Worm (Caenorhabditis elegans): ENCODE data around the gene pitr-6.

The pitr-6 gene

DNA sequence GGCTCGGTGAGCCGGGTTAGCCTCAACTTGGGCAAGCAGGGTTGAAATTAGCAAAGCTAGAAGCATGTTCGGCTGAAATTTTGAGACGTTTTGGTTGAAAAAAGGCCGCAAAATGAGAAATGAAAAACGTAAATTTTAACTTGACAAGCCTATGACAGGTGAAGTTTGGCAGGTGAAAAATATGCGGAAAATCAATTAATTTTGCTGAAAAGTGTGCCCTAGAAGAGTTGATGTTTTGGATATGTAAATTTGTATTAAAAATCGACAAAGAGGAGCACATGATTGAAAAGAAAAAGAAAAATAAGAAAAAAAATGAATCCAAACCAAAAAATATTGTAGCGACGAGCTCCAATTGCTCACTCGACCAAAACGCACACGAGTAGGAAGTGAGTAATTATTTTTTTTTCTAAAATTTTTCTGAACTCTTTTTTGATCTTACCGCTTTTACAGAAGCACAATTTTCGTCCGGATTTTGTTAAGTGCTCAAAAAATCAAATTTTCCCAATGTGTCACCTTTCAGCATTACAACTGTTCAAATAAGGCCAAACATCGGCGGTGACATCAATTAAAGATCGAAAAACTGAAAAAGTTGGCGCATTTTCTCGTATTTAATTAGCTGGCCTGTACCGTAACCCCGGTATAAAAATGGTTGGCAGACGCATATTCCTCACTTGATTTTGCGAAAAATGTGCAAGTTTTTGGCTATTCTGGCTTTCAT, 26.2 kb downstream of the pitr-6 start, which contains the start of the genes F15A4.5 and phat-8:
Gene F15A4.5 (minus strand): TSS at position 101 of the 718 bp plus-strand sequence.
Gene phat-8 (plus strand): TSS at position 668 of the 718 bp plus-strand sequence.
- TF ChIP-seq lin-14 (GFP tag; optimal IDR thresholded peaks at IDR 0.05), result no peak
- no peak for TF ChIP-seq efl-1 (optimal IDR thresholded peaks at IDR 0.05)
- peak in 1 of 2 experiments; percentile 58 for TF ChIP-seq efl-1 (GFP tag; optimal IDR thresholded peaks at IDR 0.05 in 1 of 2)

ce11 chrII:12473406-12473805, 28.3 kb downstream of the pitr-6 start, which contains the start of gene srg-17:
Gene srg-17, plus strand, starts transcription at chrII:12473706.
- TF ChIP-seq efl-1 (optimal IDR thresholded peaks at IDR 0.05) (no peak), efl-1 (GFP tag; optimal IDR thresholded peaks at IDR 0.05 in 1 of 2) (peak in 1 of 2 experiments; percentile 48), aly-2 (tag; optimal IDR thresholded peaks at IDR 0.05) (no peak)

DNA sequence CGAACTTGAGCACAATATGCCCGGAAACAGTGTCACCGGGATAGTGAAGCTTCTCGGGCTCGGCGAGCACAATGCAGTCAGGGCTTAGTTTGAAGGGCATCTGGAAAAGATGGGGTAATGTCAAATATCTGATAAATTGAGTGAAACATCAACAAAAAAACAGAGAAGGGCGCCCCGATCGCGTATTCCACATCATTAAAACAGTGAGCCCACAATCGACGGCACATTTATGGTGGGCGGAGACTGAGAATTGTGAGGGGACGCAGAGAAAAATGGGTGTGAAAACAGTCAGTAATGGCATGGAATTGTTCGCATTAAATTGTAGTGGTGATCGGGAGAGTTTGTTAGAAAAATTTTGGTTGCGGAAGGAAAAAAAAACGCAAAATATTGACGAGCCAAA, 35.7 kb downstream of the pitr-6 start, which contains the start of gene arrd-9:
Gene arrd-9 (minus strand): TSS at position 101 of the 400 bp plus-strand sequence.
- TF ChIP-seq nhr-47 (tag; optimal IDR thresholded peaks at IDR 0.05), result no peak
- TF ChIP-seq nhr-77 (tag; optimal IDR thresholded peaks at IDR 0.05), result no peak
- no peak for TF ChIP-seq efl-1 (optimal IDR thresholded peaks at IDR 0.05)
- no peak for TF ChIP-seq efl-1 (GFP tag; optimal IDR thresholded peaks at IDR 0.05 in 1 of 2)
- TF ChIP-seq rnt-1 (tag; optimal IDR thresholded peaks at IDR 0.05), result no peak
- TF ChIP-seq vab-15 (tag; optimal IDR thresholded peaks at IDR 0.05), result no peak
- TF ChIP-seq zag-1 (tag; optimal IDR thresholded peaks at IDR 0.05), result no peak
- no peak for TF ChIP-seq ceh-63 (GFP tag; optimal IDR thresholded peaks at IDR 0.05)
- TF ChIP-seq C04F5.9 (tag; optimal IDR thresholded peaks at IDR 0.05), result no peak
- no peak for TF ChIP-seq nhr-237 (tag; optimal IDR thresholded peaks at IDR 0.05)
- no peak for TF ChIP-seq nhr-20 (tag; optimal IDR thresholded peaks at IDR 0.05)
- TF ChIP-seq ceh-8 (GFP tag; optimal IDR thresholded peaks at IDR 0.05), result no peak
- TF ChIP-seq pax-3 (tag; optimal IDR thresholded peaks at IDR 0.05), result no peak
- no peak for TF ChIP-seq blmp-1 (tag; optimal IDR thresholded peaks at IDR 0.05)
- TF ChIP-seq jun-1 (tag; optimal IDR thresholded peaks at IDR 0.05), result no peak
- no peak for TF ChIP-seq ceh-88 (GFP tag; IDR thresholded peaks at IDR 0.05)
- no peak for TF ChIP-seq mdl-1 (tag; optimal IDR thresholded peaks at IDR 0.05)
- TF ChIP-seq swsn-7 (tag; optimal IDR thresholded peaks at IDR 0.05), result no peak

ce11 chrII:12481645-12482044, 36.5 kb downstream of the pitr-6 start:
- TF ChIP-seq hlh-17 (GFP tag; optimal IDR thresholded peaks at IDR 0.05; ENCODE audit: borderline replicate concordance), result no peak
- no peak for TF ChIP-seq efl-1 (optimal IDR thresholded peaks at IDR 0.05)
- TF ChIP-seq efl-1 (GFP tag; optimal IDR thresholded peaks at IDR 0.05 in 1 of 2), result peak in 1 of 2 experiments; percentile 91

- no peak for TF ChIP-seq unc-86 (tag; optimal IDR thresholded peaks at IDR 0.05)
- no peak for TF ChIP-seq egl-13 (tag; optimal IDR thresholded peaks at IDR 0.05)
- TF ChIP-seq unc-130 (tag; optimal IDR thresholded peaks at IDR 0.05), result no peak
Measured at ce11 chrII:12482622-12483021, 37.5 kb downstream of the pitr-6 start, which contains the start of gene fbxb-102. Gene fbxb-102, plus strand, starts transcription at chrII:12482922.

- TF ChIP-seq nhr-85 (tag) (peak; percentile 29), lin-14 (GFP tag; optimal IDR thresholded peaks at IDR 0.05) (no peak)
Measured at ce11 chrII:12485060-12485459, 39.9 kb downstream of the pitr-6 start, which contains the start of gene F15A4.10. Gene F15A4.10, minus strand, starts transcription at chrII:12485160.

DNA sequence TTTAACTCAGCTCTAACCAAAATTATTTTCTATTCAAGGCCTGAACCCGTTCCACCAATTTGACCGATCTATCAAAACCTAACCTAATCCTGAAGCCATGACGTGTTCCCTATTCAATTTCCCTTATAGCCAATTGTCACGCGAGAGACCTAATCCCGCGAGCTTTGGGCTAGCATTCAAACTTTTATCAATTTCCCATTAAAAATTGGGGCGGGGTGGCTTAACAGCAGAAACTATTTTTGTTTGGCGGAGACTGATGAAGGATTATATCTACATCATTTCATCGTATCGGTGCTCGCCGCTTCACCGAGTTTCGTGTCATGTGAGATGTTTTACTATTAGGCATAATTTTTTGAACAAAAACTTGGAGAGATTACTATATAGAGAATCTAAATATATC, 43.7 kb downstream of the pitr-6 start:
- TF ChIP-seq ceh-90 (tag; optimal IDR thresholded peaks at IDR 0.05), result no peak
- TF ChIP-seq pqm-1 (tag; optimal IDR thresholded peaks at IDR 0.05), result no peak
- TF ChIP-seq fkh-8 (tag; optimal IDR thresholded peaks at IDR 0.05), result peak; percentile 77
- no peak for TF ChIP-seq nhr-28 (tag; optimal IDR thresholded peaks at IDR 0.05)
- TF ChIP-seq dsc-1 (tag; optimal IDR thresholded peaks at IDR 0.05), result peak; percentile 90
- TF ChIP-seq fos-1 (tag; optimal IDR thresholded peaks at IDR 0.05), result no peak
- TF ChIP-seq blmp-1 (tag; optimal IDR thresholded peaks at IDR 0.05), result no peak
- TF ChIP-seq swsn-7 (tag; optimal IDR thresholded peaks at IDR 0.05), result no peak
- TF ChIP-seq nhr-84 (tag; optimal IDR thresholded peaks at IDR 0.05), result no peak
- TF ChIP-seq nhr-71 (tag; optimal IDR thresholded peaks at IDR 0.05), result no peak
- TF ChIP-seq hlh-17 (GFP tag; optimal IDR thresholded peaks at IDR 0.05; ENCODE audit: borderline replicate concordance), result no peak
- TF ChIP-seq ztf-4 (tag; optimal IDR thresholded peaks at IDR 0.05), result no peak
- TF ChIP-seq lir-3 (tag; optimal IDR thresholded peaks at IDR 0.05; ENCODE audit: poor library complexity), result no peak
- no peak for TF ChIP-seq ets-5 (GFP tag; IDR thresholded peaks at IDR 0.05)
- TF ChIP-seq ztf-11 (tag; optimal IDR thresholded peaks at IDR 0.05), result no peak
- no peak for TF ChIP-seq lin-13 (GFP tag; optimal IDR thresholded peaks at IDR 0.05)
- TF ChIP-seq grh-1 (GFP tag; IDR thresholded peaks at IDR 0.05), result no peak
- TF ChIP-seq nhr-237 (tag; optimal IDR thresholded peaks at IDR 0.05), result no peak
- no peak for TF ChIP-seq zag-1 (tag; optimal IDR thresholded peaks at IDR 0.05)
- peak; percentile 60 for TF ChIP-seq pax-3 (tag; optimal IDR thresholded peaks at IDR 0.05)
